Worm (Caenorhabditis elegans): Measurements from ENCODE around the gene rpt-3.

DNA sequence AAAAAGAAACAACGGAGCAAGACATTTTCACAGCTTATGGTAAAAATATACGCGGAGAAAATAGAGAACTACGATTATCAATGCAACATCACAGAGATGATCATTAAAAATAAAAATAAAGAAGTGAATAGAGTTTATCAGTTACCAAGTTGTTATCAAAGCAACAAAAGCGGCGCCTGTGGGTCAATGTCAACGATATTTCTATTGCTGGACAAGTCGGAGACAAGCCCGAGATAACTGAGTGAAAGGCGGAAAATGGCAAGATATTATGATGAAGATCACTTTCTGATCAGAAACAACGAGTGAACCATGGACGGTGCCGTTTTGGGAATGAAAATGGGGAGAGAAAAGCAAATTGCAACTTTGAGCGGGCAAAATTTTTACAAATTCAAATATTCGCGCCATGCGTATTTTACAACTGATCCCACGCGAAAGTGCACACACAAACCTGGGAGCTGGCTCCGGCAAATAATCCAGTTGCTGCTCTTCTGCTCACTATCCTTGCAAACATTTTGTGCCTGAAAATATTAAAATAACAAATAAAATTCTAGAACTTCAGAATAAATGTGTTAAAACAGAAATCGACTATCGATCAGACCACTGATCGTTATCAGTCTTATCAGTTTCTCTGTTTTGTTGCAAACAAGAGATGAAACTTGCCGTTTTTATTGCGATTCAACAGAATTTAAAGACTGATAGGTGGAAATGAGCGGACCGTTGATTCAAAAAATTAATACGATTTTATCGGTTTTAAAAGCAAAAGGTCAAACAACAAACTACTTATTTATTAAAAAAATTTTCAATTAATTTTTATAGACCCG, 47.1 kb upstream of the rpt-3 start, which contains the start of gene mel-32:
- no peak for TF ChIP-seq rnt-1 (tag; optimal IDR thresholded peaks at IDR 0.05)
- no peak for TF ChIP-seq hlh-8 (tag; optimal IDR thresholded peaks at IDR 0.05)
- TF ChIP-seq elt-4 (tag; optimal IDR thresholded peaks at IDR 0.05) = no peak
- TF ChIP-seq fax-1 (tag; optimal IDR thresholded peaks at IDR 0.05) = no peak
- no peak for TF ChIP-seq npax-4 (tag; optimal IDR thresholded peaks at IDR 0.05)
- no peak for TF ChIP-seq unc-3 (GFP tag; conservative IDR thresholded peaks at IDR 0.05)
- TF ChIP-seq unc-3 (tag; optimal IDR thresholded peaks at IDR 0.05) = no peak
- no peak for TF ChIP-seq hlh-30 (tag; optimal IDR thresholded peaks at IDR 0.05; ENCODE audit: insufficient read depth)
- no peak for TF ChIP-seq ahr-1 (tag; optimal IDR thresholded peaks at IDR 0.05)
- TF ChIP-seq ama-1 (optimal IDR thresholded peaks at IDR 0.05) = no peak
- no peak for TF ChIP-seq ceh-45 (GFP tag; IDR thresholded peaks at IDR 0.05)
- TF ChIP-seq pqm-1 (tag; optimal IDR thresholded peaks at IDR 0.05) = no peak
- TF ChIP-seq fkh-10 (GFP tag; optimal IDR thresholded peaks at IDR 0.05) = no peak
- no peak for TF ChIP-seq pax-1 (tag; optimal IDR thresholded peaks at IDR 0.05)
